Worm (Caenorhabditis elegans): Measurements from ENCODE around the gene F40F8.11.

ce11 chrII:11128989-11129388 lies 3.4 kb downstream of the F40F8.11 start, which contains the start of gene F40F8.3:
- TF ChIP-seq him-1 (tag; optimal IDR thresholded peaks at IDR 0.05) (no peak), dao-5 (tag; optimal IDR thresholded peaks at IDR 0.05) (no peak)

All from whole organism, L4/young adult.